Worm (Caenorhabditis elegans) whole organism, L3 larva: ENCODE measurements around the gene fox-1.

Source experiments
- R02D3.7 ChIP-seq: fragments of 150-350 bp; optimal IDR thresholded peaks from 2 replicates; lab custom pipeline; 2014; ENCODE audit warnings: missing biosample characterization, missing genetic modification characterization
- aly-2 ChIP-seq: fragments of 150-350 bp; optimal IDR thresholded peaks from 2 replicates; lab custom pipeline; 2014; ENCODE audit warnings: missing biosample characterization, missing genetic modification characterization
- ama-1 ChIP-seq: fragments of 150-350 bp; optimal IDR thresholded peaks from 2 replicates; lab custom pipeline; 2018
- ceh-16 ChIP-seq: sonication (generic microtip); optimal IDR thresholded peaks from 2 replicates; lab custom pipeline; 2017; ENCODE audit warnings: missing biosample characterization, missing genetic modification characterization
- ceh-28 ChIP-seq: fragments of 150-350 bp; optimal IDR thresholded peaks from 2 replicates; lab custom pipeline; 2014; ENCODE audit warnings: missing biosample characterization, missing genetic modification reagents, missing genetic modification characterization
- egl-27 ChIP-seq: sonication (generic microtip); optimal IDR thresholded peaks from 4 replicates; lab custom pipeline; 2017; ENCODE audit warnings: missing biosample characterization, missing genetic modification reagents, missing genetic modification characterization
- elt-1 ChIP-seq: fragments of 150-350 bp; optimal IDR thresholded peaks from 2 replicates; lab custom pipeline; 2014; ENCODE audit warnings: missing biosample characterization, missing genetic modification characterization
- elt-2 ChIP-seq: sonication (generic microtip); optimal IDR thresholded peaks from 2 replicates; lab custom pipeline; 2016; ENCODE audit warnings: missing genetic modification reagents, mild to moderate bottlenecking, missing genetic modification characterization, missing compliant biosample characterization
- elt-3 ChIP-seq, 3 experiments: fragments of 150-350 bp in 1 of 3; sonication (generic microtip) in 2 of 3; optimal IDR thresholded peaks; 2 replicates in 2 of 3; 4 replicates in 1 of 3; lab custom pipeline; 2014 to 2017; ENCODE audit warnings: missing biosample characterization in 3 of 3, missing genetic modification characterization in 3 of 3
- eor-1 ChIP-seq, 2 experiments: fragments of 150-350 bp; optimal IDR thresholded peaks; 2 replicates each; lab custom pipeline; 2014 to 2018; ENCODE audit warnings: missing biosample characterization in 2 of 2, missing genetic modification characterization in 2 of 2
- hmg-11 ChIP-seq: sonication (generic microtip); optimal IDR thresholded peaks from 2 replicates; lab custom pipeline; 2016; ENCODE audit warnings: missing genetic modification characterization, missing compliant biosample characterization
- jun-1 ChIP-seq: fragments of 150-350 bp; optimal IDR thresholded peaks from 2 replicates; lab custom pipeline; 2014; ENCODE audit warnings: missing biosample characterization, missing genetic modification reagents, missing genetic modification characterization
- lin-15B ChIP-seq: fragments of 150-350 bp; optimal IDR thresholded peaks from 2 replicates; lab custom pipeline; 2014; ENCODE audit warnings: missing biosample characterization, missing genetic modification characterization
- lin-39 ChIP-seq: fragments of 150-350 bp; optimal IDR thresholded peaks from 2 replicates; lab custom pipeline; 2018; ENCODE audit warnings: missing biosample characterization, missing genetic modification reagents, missing genetic modification characterization
- mdl-1 ChIP-seq: fragments of 150-350 bp; optimal IDR thresholded peaks from 2 replicates; lab custom pipeline; 2014; ENCODE audit warnings: missing biosample characterization, missing genetic modification characterization
- mml-1 ChIP-seq: fragments of 150-350 bp; sonication (generic microtip); optimal IDR thresholded peaks from 3 replicates; lab custom pipeline; 2014; ENCODE audit warnings: missing biosample characterization, missing genetic modification characterization
- nfya-1 ChIP-seq: sonication (generic microtip); optimal IDR thresholded peaks from 2 replicates; lab custom pipeline; 2017; ENCODE audit warnings: missing genetic modification characterization, mild to moderate bottlenecking, missing compliant biosample characterization, antibody characterized with exemption, moderate library complexity; ENCODE audit not compliant: insufficient read depth
- nhr-12 ChIP-seq: fragments of 150-350 bp; optimal IDR thresholded peaks from 2 replicates; lab custom pipeline; 2014; ENCODE audit warnings: missing biosample characterization, missing genetic modification characterization
- nhr-23 ChIP-seq: fragments of 150-350 bp; optimal IDR thresholded peaks from 2 replicates; lab custom pipeline; 2014; ENCODE audit warnings: missing biosample characterization, missing genetic modification reagents, missing genetic modification characterization
- nhr-25 ChIP-seq: sonication (generic microtip); optimal IDR thresholded peaks from 2 replicates; lab custom pipeline; 2017; ENCODE audit warnings: missing biosample characterization, missing genetic modification characterization
- nhr-28 ChIP-seq: fragments of 150-350 bp; optimal IDR thresholded peaks from 2 replicates; lab custom pipeline; 2014; ENCODE audit warnings: missing biosample characterization, missing genetic modification characterization
- nhr-43 ChIP-seq: sonication (generic microtip); optimal IDR thresholded peaks from 2 replicates; lab custom pipeline; 2016; ENCODE audit warnings: mild to moderate bottlenecking, missing genetic modification characterization, missing compliant biosample characterization; ENCODE audit not compliant: poor library complexity, severe bottlenecking
- nhr-77 ChIP-seq: fragments of 150-350 bp; optimal IDR thresholded peaks from 2 replicates; lab custom pipeline; 2014; ENCODE audit warnings: missing biosample characterization, missing genetic modification characterization
- pha-4 ChIP-seq: fragments of 150-350 bp; optimal IDR thresholded peaks from 2 replicates; lab custom pipeline; 2014; ENCODE audit warnings: missing biosample characterization, missing genetic modification reagents, missing genetic modification characterization
- pqm-1 ChIP-seq: fragments of 150-350 bp; optimal IDR thresholded peaks from 2 replicates; lab custom pipeline; 2017; ENCODE audit warnings: missing biosample characterization, missing genetic modification characterization, inconsistent platforms
- skn-1 ChIP-seq: fragments of 150-350 bp; optimal IDR thresholded peaks from 2 replicates; lab custom pipeline; 2014; ENCODE audit warnings: missing biosample characterization, missing genetic modification characterization
- snpc-4 ChIP-seq: fragments of 150-350 bp; optimal IDR thresholded peaks from 2 replicates; lab custom pipeline; 2014; ENCODE audit warnings: missing biosample characterization, missing genetic modification characterization
- tbx-2 ChIP-seq: sonication (generic microtip); optimal IDR thresholded peaks from 2 replicates; lab custom pipeline; 2016; ENCODE audit warnings: mild to moderate bottlenecking, missing genetic modification characterization, missing compliant biosample characterization
- unc-62 ChIP-seq: fragments of 150-350 bp; sonication (generic microtip); optimal IDR thresholded peaks from 4 replicates; lab custom pipeline; 2014; ENCODE audit warnings: missing biosample characterization, missing genetic modification reagents, missing genetic modification characterization
- ztf-4 ChIP-seq: fragments of 150-350 bp; optimal IDR thresholded peaks from 2 replicates; lab custom pipeline; 2014; ENCODE audit warnings: missing biosample characterization, missing genetic modification characterization

fox-1 gene

DNA sequence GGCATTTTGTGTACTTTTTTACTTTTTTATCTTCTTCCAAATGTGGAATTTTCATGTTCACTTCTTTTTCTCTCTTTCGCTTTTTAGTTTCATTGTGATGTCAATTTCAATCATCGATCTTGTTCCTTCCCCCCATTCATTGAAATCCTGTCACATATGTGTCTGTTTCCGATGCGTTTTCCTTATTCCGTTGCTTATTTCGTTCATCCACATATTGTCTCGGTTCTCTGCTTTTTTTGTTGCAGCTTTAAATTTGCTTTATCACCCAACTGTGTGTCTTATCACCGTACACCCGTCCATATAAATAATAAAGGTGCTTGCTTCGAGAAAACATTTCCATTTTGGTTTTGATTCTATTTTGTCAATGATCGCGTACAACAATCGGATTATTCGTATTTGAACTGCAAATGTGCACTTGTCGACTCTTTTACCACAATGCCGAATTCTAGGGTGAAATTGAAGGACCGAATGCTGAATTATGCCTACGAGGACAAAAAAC, 50.4 kb downstream of the fox-1 start, which contains the start of the genes C43H6.12 and trpp-12:
Gene C43H6.12 (plus strand): TSS at position 365 of the 499 bp plus-strand sequence.
Gene trpp-12 (plus strand): TSS at position 449 of the 499 bp plus-strand sequence.
- no peak for TF ChIP-seq pqm-1 (tag; lab: Kevin White, UChicago)
- peak; percentile 9 for TF ChIP-seq elt-2
- no peak for TF ChIP-seq nhr-77 (tag; lab: Kevin White, UChicago)
- no peak for TF ChIP-seq unc-62 (GFP tag; lab: Kevin White, UChicago)
- TF ChIP-seq nhr-43 (tag; lab: Kevin White, UChicago) = no peak

DNA sequence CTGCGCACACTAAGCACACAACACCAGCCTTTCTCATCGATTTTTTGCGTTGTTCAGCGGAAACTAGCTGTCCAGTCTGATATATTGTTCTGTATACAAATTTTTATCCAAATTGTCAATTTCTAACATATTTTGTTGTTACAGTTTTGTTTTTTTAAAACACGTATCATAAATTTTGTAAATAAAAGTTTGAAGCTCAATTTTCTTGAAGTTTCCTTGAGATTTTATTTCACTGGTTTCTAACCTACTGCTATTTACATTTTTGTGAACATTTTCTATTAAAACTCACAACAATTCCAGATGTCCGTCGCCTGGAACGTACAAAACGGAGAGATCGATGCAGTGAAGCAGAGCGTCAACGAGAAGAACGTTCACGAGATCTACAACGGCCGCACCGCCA, 52.5 kb downstream of the fox-1 start, which contains the start of gene mtpn-1:
Gene mtpn-1 (plus strand): TSS at position 301 of the 400 bp plus-strand sequence.
- TF ChIP-seq nhr-25 (no peak), aly-2 (no peak), ama-1 (lab: Kevin White, UChicago) (no peak), unc-62 (GFP tag; lab: Kevin White, UChicago) (no peak), elt-3 (tag; optimal IDR thresholded peaks at IDR 0.05; lab: Kevin White, UChicago) (no peak), mml-1 (tag; lab: Kevin White, UChicago) (no peak), ztf-4 (no peak), nhr-28 (tag; lab: Kevin White, UChicago) (no peak), egl-27 (tag; lab: Kevin White, UChicago) (no peak), ceh-28 (no peak), snpc-4 (tag; lab: Kevin White, UChicago) (no peak), skn-1 (tag; lab: Kevin White, UChicago) (no peak), mdl-1 (tag; lab: Kevin White, UChicago) (no peak), nhr-43 (tag; lab: Kevin White, UChicago) (no peak), jun-1 (tag; lab: Kevin White, UChicago) (no peak), lin-39 (tag; lab: Kevin White, UChicago) (no peak), nfya-1 (no peak)

- TF ChIP-seq aly-2 = no peak
- no peak for TF ChIP-seq ztf-4
- no peak for TF ChIP-seq nhr-12 (tag; lab: Kevin White, UChicago)
- TF ChIP-seq nhr-25 = no peak
- TF ChIP-seq lin-15B (tag; lab: Kevin White, UChicago) = no peak
- no peak for TF ChIP-seq unc-62 (GFP tag; lab: Kevin White, UChicago)
- TF ChIP-seq mdl-1 (tag; lab: Kevin White, UChicago) = no peak
- TF ChIP-seq pqm-1 (tag; lab: Kevin White, UChicago) = no peak
- no peak for TF ChIP-seq ceh-28
- no peak for TF ChIP-seq eor-1 (tag; optimal IDR thresholded peaks at IDR 0.05; lab: Kevin White, UChicago)
- TF ChIP-seq nhr-77 (tag; lab: Kevin White, UChicago) = no peak
- TF ChIP-seq nfya-1 = no peak
- no peak for TF ChIP-seq elt-1
- TF ChIP-seq, all 47 proteins: peak for 0
Observed at ce11 chrX:2403724-2404123, 56.0 kb downstream of the fox-1 start, which contains the start of gene C43H6.4. Gene C43H6.4 (plus strand): TSS chrX:2404024.

DNA sequence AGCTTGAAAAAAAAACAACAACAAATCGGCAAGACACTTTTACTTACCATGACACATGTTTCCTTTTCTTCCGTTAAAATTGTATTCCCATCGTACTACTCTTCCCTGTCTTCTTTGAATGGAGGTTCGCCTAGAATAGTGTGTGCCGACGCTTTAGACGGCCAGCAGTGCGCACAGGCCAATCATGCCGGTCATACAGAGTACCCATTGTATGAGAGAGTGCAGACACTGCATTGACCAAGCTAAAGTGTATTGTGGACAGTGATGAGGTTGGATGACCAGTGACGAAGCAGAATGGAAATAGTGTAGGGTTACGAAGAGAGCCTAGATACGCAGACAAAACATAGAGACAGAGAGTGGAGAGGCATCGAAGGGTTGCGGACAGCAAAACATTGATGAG, 57.8 kb downstream of the fox-1 start, which contains the start of gene dhhc-9:
Gene dhhc-9 (minus strand): TSS at position 154 of the 400 bp plus-strand sequence.
- TF ChIP-seq hmg-11 (tag; lab: Kevin White, UChicago) (peak; percentile 97), nhr-43 (tag; lab: Kevin White, UChicago) (peak; percentile 41), R02D3.7 (tag; lab: Kevin White, UChicago) (no peak), ceh-16 (tag; lab: Kevin White, UChicago) (no peak), nfya-1 (peak; percentile 81), lin-39 (tag; lab: Kevin White, UChicago) (peak; percentile 61), nhr-23 (tag; lab: Kevin White, UChicago) (peak; percentile 39), unc-62 (GFP tag; lab: Kevin White, UChicago) (no peak), jun-1 (tag; lab: Kevin White, UChicago) (peak; percentile 15), tbx-2 (no peak), lin-15B (tag; lab: Kevin White, UChicago) (peak; percentile 22), elt-2 (peak; percentile 17), snpc-4 (tag; lab: Kevin White, UChicago) (peak; percentile 53), nhr-25 (peak; percentile 64), pqm-1 (tag; lab: Kevin White, UChicago) (peak; percentile 23), pha-4 (tag; lab: Kevin White, UChicago) (peak; percentile 5)
- TF ChIP-seq, all 47 proteins: peak for 12
